Worm (Caenorhabditis elegans): ENCODE results near the gene snt-2.

Gene snt-2

ce11 chrIII:841177-841576 lies 47.6 kb upstream of the snt-2 start, which contains the start of gene K02F3.9 (continued):
- TF ChIP-seq zip-4 (GFP tag; optimal IDR thresholded peaks at IDR 0.05) (no peak), sup-37 (GFP tag; optimal IDR thresholded peaks at IDR 0.05) (no peak), ceh-88 (GFP tag; IDR thresholded peaks at IDR 0.05) (no peak), rnt-1 (tag; optimal IDR thresholded peaks at IDR 0.05) (peak; percentile 23), pag-3 (tag; optimal IDR thresholded peaks at IDR 0.05; ENCODE audit: borderline replicate concordance, insufficient read depth) (peak; percentile 93)

ce11 chrIII:839491-839890 lies 46.0 kb upstream of the snt-2 start, which contains the start of gene dos-3:
dos-3 (minus strand) TSS chrIII:839591.
- TF ChIP-seq swsn-7 (tag; optimal IDR thresholded peaks at IDR 0.05) (no peak), sptf-1 (tag; optimal IDR thresholded peaks at IDR 0.05) (no peak), hpl-2 (GFP tag; optimal IDR thresholded peaks at IDR 0.05) (no peak), snpc-4 (tag; optimal IDR thresholded peaks at IDR 0.05) (no peak), alr-1 (tag; optimal IDR thresholded peaks at IDR 0.05; ENCODE audit: borderline replicate concordance) (no peak), tlp-1 (tag; optimal IDR thresholded peaks at IDR 0.05) (no peak), hlh-4 (tag; optimal IDR thresholded peaks at IDR 0.05) (no peak), nhr-237 (tag; optimal IDR thresholded peaks at IDR 0.05) (no peak), ama-1 (optimal IDR thresholded peaks at IDR 0.05) (no peak), zip-4 (GFP tag; optimal IDR thresholded peaks at IDR 0.05) (no peak), pax-3 (tag; optimal IDR thresholded peaks at IDR 0.05) (no peak), ces-1 (GFP tag; optimal IDR thresholded peaks at IDR 0.05) (no peak), dsc-1 (tag; optimal IDR thresholded peaks at IDR 0.05) (no peak), efl-3 (GFP tag; optimal IDR thresholded peaks at IDR 0.05) (no peak), aha-1 (tag; optimal IDR thresholded peaks at IDR 0.05) (no peak), unc-86 (tag; optimal IDR thresholded peaks at IDR 0.05) (no peak)

ce11 chrIII:835713-836278 lies 42.3 kb upstream of the snt-2 start:
- TF ChIP-seq unc-62 (GFP tag; optimal IDR thresholded peaks at IDR 0.05) (no peak), C04F5.9 (tag; optimal IDR thresholded peaks at IDR 0.05) (no peak), unc-130 (tag; optimal IDR thresholded peaks at IDR 0.05) (no peak), lin-14 (GFP tag; optimal IDR thresholded peaks at IDR 0.05) (peak; percentile 11), irx-1 (tag; optimal IDR thresholded peaks at IDR 0.05) (no peak), ceh-88 (GFP tag; IDR thresholded peaks at IDR 0.05) (peak; percentile 73), rnt-1 (tag; optimal IDR thresholded peaks at IDR 0.05) (peak; percentile 38), hlh-17 (GFP tag; optimal IDR thresholded peaks at IDR 0.05; ENCODE audit: borderline replicate concordance) (peak; percentile 84), zag-1 (tag; optimal IDR thresholded peaks at IDR 0.05) (no peak), nhr-47 (tag; optimal IDR thresholded peaks at IDR 0.05) (peak; percentile 68), lin-35 (GFP tag; optimal IDR thresholded peaks at IDR 0.05) (peak in 1 of 2 experiments; percentile 19), lin-13 (GFP tag; optimal IDR thresholded peaks at IDR 0.05) (no peak), fkh-8 (tag; optimal IDR thresholded peaks at IDR 0.05) (peak; percentile 24), dpl-1 (GFP tag; optimal IDR thresholded peaks at IDR 0.05) (no peak), egl-27 (tag; optimal IDR thresholded peaks at IDR 0.05) (no peak), nhr-20 (tag; optimal IDR thresholded peaks at IDR 0.05) (peak; percentile 31), nhr-90 (tag; optimal IDR thresholded peaks at IDR 0.05; ENCODE audit: poor library complexity) (peak; percentile 69), jun-1 (tag; optimal IDR thresholded peaks at IDR 0.05) (peak; percentile 68), nhr-76 (tag; optimal IDR thresholded peaks at IDR 0.05) (no peak), efl-3 (GFP tag; optimal IDR thresholded peaks at IDR 0.05) (no peak), tlp-1 (tag; optimal IDR thresholded peaks at IDR 0.05) (no peak), snu-23 (GFP tag; optimal IDR thresholded peaks at IDR 0.05) (peak; percentile 15), Y116A8C.19 (tag; optimal IDR thresholded peaks at IDR 0.05; ENCODE audit: borderline replicate concordance) (no peak), sox-4 (tag; optimal IDR thresholded peaks at IDR 0.05) (no peak), mdl-1 (tag; optimal IDR thresholded peaks at IDR 0.05) (no peak), F16B12.6 (tag; optimal IDR thresholded peaks at IDR 0.05) (no peak), pqm-1 (tag; optimal IDR thresholded peaks at IDR 0.05) (no peak), grh-1 (GFP tag; IDR thresholded peaks at IDR 0.05) (peak; percentile 66), tbx-2 (tag; optimal IDR thresholded peaks at IDR 0.05) (no peak), fkh-10 (GFP tag; optimal IDR thresholded peaks at IDR 0.05) (peak; percentile 60), nhr-28 (tag; optimal IDR thresholded peaks at IDR 0.05) (peak; percentile 7), aly-2 (tag; optimal IDR thresholded peaks at IDR 0.05) (peak; percentile 34), ztf-11 (tag; optimal IDR thresholded peaks at IDR 0.05) (peak in 1 of 2 experiments; percentile 63)
